In genomic region chrV:13161052-13161451, ce11 we compare ENCODE assay signal across 4 worm cellular contexts.
A peak's percentile ranks its signal among the peaks of the same experiment; 100 is the strongest.
TF ChIP-seq lines count a peak whose summit lies in the region.

No protein-coding gene starts in this region.

TF ChIP-seq in whole organism, L1 larva, 84 proteins besides CTCF, POLR2A, EP300 and RAD21:
- TF ChIP-seq nhr-237 (tag; optimal IDR thresholded peaks at IDR 0.05; lab: Kevin White, UChicago) (no peak), aha-1 (tag; optimal IDR thresholded peaks at IDR 0.05; lab: Kevin White, UChicago) (no peak), lin-14 (GFP tag; optimal IDR thresholded peaks at IDR 0.05; lab: Kevin White, UChicago) (peak; percentile 38), dsc-1 (tag; optimal IDR thresholded peaks at IDR 0.05; lab: Kevin White, UChicago) (peak; percentile 89), mef-2 (tag; optimal IDR thresholded peaks at IDR 0.05; lab: Kevin White, UChicago) (no peak), fkh-4 (tag; optimal IDR thresholded peaks at IDR 0.05; lab: Kevin White, UChicago; ENCODE audit: borderline replicate concordance) (peak; percentile 56), lin-15B (tag; optimal IDR thresholded peaks at IDR 0.05; lab: Kevin White, UChicago) (no peak), egl-27 (tag; optimal IDR thresholded peaks at IDR 0.05; lab: Kevin White, UChicago) (no peak), pqm-1 (tag; optimal IDR thresholded peaks at IDR 0.05; lab: Kevin White, UChicago) (no peak), nhr-84 (tag; optimal IDR thresholded peaks at IDR 0.05; lab: Kevin White, UChicago) (no peak)

TF ChIP-seq in whole organism, L3 larva, 47 proteins besides CTCF, POLR2A, EP300 and RAD21:
- TF ChIP-seq unc-62 (GFP tag; optimal IDR thresholded peaks at IDR 0.05; lab: Kevin White, UChicago) = no peak
- TF ChIP-seq lin-39 (tag; optimal IDR thresholded peaks at IDR 0.05; lab: Kevin White, UChicago) = peak; percentile 11

TF ChIP-seq in whole organism, L4 larva, 104 proteins besides CTCF, POLR2A, EP300 and RAD21:
- TF ChIP-seq aha-1 (tag; lab: Kevin White, UChicago) (peak; percentile 60), snpc-1.2 (GFP tag; IDR thresholded peaks at IDR 0.05; lab: Robert Waterston, UW) (no peak), daf-12 (tag; optimal IDR thresholded peaks at IDR 0.05; lab: Kevin White, UChicago) (no peak), D1046.2 (GFP tag; IDR thresholded peaks at IDR 0.05; lab: Robert Waterston, UW) (no peak)
TF ChIP-seq in whole organism, L4 larva: peak in this region for 1.

TF ChIP-seq in whole organism, mixed stage, embryonic, 35 proteins besides CTCF, POLR2A, EP300 and RAD21:
- no peak for TF ChIP-seq elt-1 (tag; optimal IDR thresholded peaks at IDR 0.05; lab: Kevin White, UChicago; ENCODE audit: borderline replicate concordance, insufficient read depth)
- TF ChIP-seq unc-62 (GFP tag; optimal IDR thresholded peaks at IDR 0.05; lab: Kevin White, UChicago) = peak; percentile 4
- no peak for TF ChIP-seq drap-1 (GFP tag; optimal IDR thresholded peaks at IDR 0.05; lab: Kevin White, UChicago)
- no peak for TF ChIP-seq nhr-2 (tag; optimal IDR thresholded peaks at IDR 0.05; lab: Kevin White, UChicago)

Comparison
In these comparisons a context has a peak if more than half of its experiments do, and no peak if none do; other contexts are left out.
1. Of the 29 proteins assayed by ChIP-seq in both whole organism, L4 larva and whole organism, L1 larva: peak only in whole organism, L4 larva: aha-1; only in whole organism, L1 larva: none; in both: none; in neither: 28.